Worm (Caenorhabditis elegans) whole organism, L3 larva: ENCODE data around the gene T09A5.4.
A peak's percentile ranks its signal among the peaks of the same experiment; 100 is the strongest.

Experiments
- R02D3.7 ChIP-seq: fragments of 150-350 bp; optimal IDR thresholded peaks from 2 replicates; lab custom pipeline; 2014; ENCODE audit warnings: missing biosample characterization, missing genetic modification characterization
- ZK546.5 ChIP-seq: sonication (generic microtip); optimal IDR thresholded peaks from 2 replicates; lab custom pipeline; 2017; ENCODE audit warnings: missing biosample characterization, missing genetic modification characterization
- aly-2 ChIP-seq: fragments of 150-350 bp; optimal IDR thresholded peaks from 2 replicates; lab custom pipeline; 2014; ENCODE audit warnings: missing biosample characterization, missing genetic modification characterization
- ama-1 ChIP-seq: fragments of 150-350 bp; optimal IDR thresholded peaks from 2 replicates; lab custom pipeline; 2018
- ceh-28 ChIP-seq: fragments of 150-350 bp; optimal IDR thresholded peaks from 2 replicates; lab custom pipeline; 2014; ENCODE audit warnings: missing biosample characterization, missing genetic modification reagents, missing genetic modification characterization
- ceh-82 ChIP-seq: fragments of 150-350 bp; optimal IDR thresholded peaks from 2 replicates; lab custom pipeline; 2014; ENCODE audit warnings: missing biosample characterization, missing genetic modification characterization
- ceh-9 ChIP-seq: sonication (generic microtip); optimal IDR thresholded peaks from 2 replicates; lab custom pipeline; 2018; ENCODE audit warnings: missing biosample characterization, missing genetic modification characterization
- daf-12 ChIP-seq: fragments of 150-350 bp; optimal IDR thresholded peaks from 2 replicates; lab custom pipeline; 2014; ENCODE audit warnings: missing biosample characterization, missing genetic modification reagents, missing genetic modification characterization
- egl-27 ChIP-seq: sonication (generic microtip); optimal IDR thresholded peaks from 4 replicates; lab custom pipeline; 2017; ENCODE audit warnings: missing biosample characterization, missing genetic modification reagents, missing genetic modification characterization
- elt-1 ChIP-seq: fragments of 150-350 bp; optimal IDR thresholded peaks from 2 replicates; lab custom pipeline; 2014; ENCODE audit warnings: missing biosample characterization, missing genetic modification characterization
- elt-2 ChIP-seq: sonication (generic microtip); optimal IDR thresholded peaks from 2 replicates; lab custom pipeline; 2016; ENCODE audit warnings: missing genetic modification reagents, mild to moderate bottlenecking, missing genetic modification characterization, missing compliant biosample characterization
- elt-3 ChIP-seq, 3 experiments: fragments of 150-350 bp in 1 of 3; sonication (generic microtip) in 2 of 3; optimal IDR thresholded peaks; 2 replicates in 2 of 3; 4 replicates in 1 of 3; lab custom pipeline; 2014 to 2017; ENCODE audit warnings: missing biosample characterization in 3 of 3, missing genetic modification characterization in 3 of 3
- eor-1 ChIP-seq, 2 experiments: fragments of 150-350 bp; optimal IDR thresholded peaks; 2 replicates each; lab custom pipeline; 2014 to 2018; ENCODE audit warnings: missing biosample characterization in 2 of 2, missing genetic modification characterization in 2 of 2
- fkh-2 ChIP-seq: fragments of 150-350 bp; optimal IDR thresholded peaks from 2 replicates; lab custom pipeline; 2014; ENCODE audit warnings: missing biosample characterization, missing genetic modification reagents, missing genetic modification characterization
- hmg-11 ChIP-seq: sonication (generic microtip); optimal IDR thresholded peaks from 2 replicates; lab custom pipeline; 2016; ENCODE audit warnings: missing genetic modification characterization, missing compliant biosample characterization
- jun-1 ChIP-seq: fragments of 150-350 bp; optimal IDR thresholded peaks from 2 replicates; lab custom pipeline; 2014; ENCODE audit warnings: missing biosample characterization, missing genetic modification reagents, missing genetic modification characterization
- lin-15B ChIP-seq: fragments of 150-350 bp; optimal IDR thresholded peaks from 2 replicates; lab custom pipeline; 2014; ENCODE audit warnings: missing biosample characterization, missing genetic modification characterization
- lin-39 ChIP-seq: fragments of 150-350 bp; optimal IDR thresholded peaks from 2 replicates; lab custom pipeline; 2018; ENCODE audit warnings: missing biosample characterization, missing genetic modification reagents, missing genetic modification characterization
- lsy-12 ChIP-seq: sonication (generic microtip); optimal IDR thresholded peaks from 2 replicates; lab custom pipeline; 2016; ENCODE audit warnings: mild to moderate bottlenecking, missing genetic modification characterization, missing compliant biosample characterization
- mdl-1 ChIP-seq: fragments of 150-350 bp; optimal IDR thresholded peaks from 2 replicates; lab custom pipeline; 2014; ENCODE audit warnings: missing biosample characterization, missing genetic modification characterization
- nfya-1 ChIP-seq: sonication (generic microtip); optimal IDR thresholded peaks from 2 replicates; lab custom pipeline; 2017; ENCODE audit warnings: missing genetic modification characterization, mild to moderate bottlenecking, missing compliant biosample characterization, antibody characterized with exemption, moderate library complexity; ENCODE audit not compliant: insufficient read depth
- nhr-11 ChIP-seq: fragments of 150-350 bp; optimal IDR thresholded peaks from 2 replicates; lab custom pipeline; 2014; ENCODE audit warnings: missing biosample characterization, missing genetic modification characterization
- nhr-12 ChIP-seq: fragments of 150-350 bp; optimal IDR thresholded peaks from 2 replicates; lab custom pipeline; 2014; ENCODE audit warnings: missing biosample characterization, missing genetic modification characterization
- nhr-23 ChIP-seq: fragments of 150-350 bp; optimal IDR thresholded peaks from 2 replicates; lab custom pipeline; 2014; ENCODE audit warnings: missing biosample characterization, missing genetic modification reagents, missing genetic modification characterization
- nhr-237 ChIP-seq: fragments of 150-350 bp; optimal IDR thresholded peaks from 2 replicates; lab custom pipeline; 2014; ENCODE audit warnings: missing biosample characterization, missing genetic modification characterization
- nhr-25 ChIP-seq: sonication (generic microtip); optimal IDR thresholded peaks from 2 replicates; lab custom pipeline; 2017; ENCODE audit warnings: missing biosample characterization, missing genetic modification characterization
- nhr-28 ChIP-seq: fragments of 150-350 bp; optimal IDR thresholded peaks from 2 replicates; lab custom pipeline; 2014; ENCODE audit warnings: missing biosample characterization, missing genetic modification characterization
- nhr-43 ChIP-seq: sonication (generic microtip); optimal IDR thresholded peaks from 2 replicates; lab custom pipeline; 2016; ENCODE audit warnings: mild to moderate bottlenecking, missing genetic modification characterization, missing compliant biosample characterization; ENCODE audit not compliant: poor library complexity, severe bottlenecking
- nhr-76 ChIP-seq: fragments of 150-350 bp; sonication (generic microtip); optimal IDR thresholded peaks from 5 replicates; lab custom pipeline; 2014; ENCODE audit warnings: missing biosample characterization, missing genetic modification characterization
- pha-4 ChIP-seq: fragments of 150-350 bp; optimal IDR thresholded peaks from 2 replicates; lab custom pipeline; 2014; ENCODE audit warnings: missing biosample characterization, missing genetic modification reagents, missing genetic modification characterization
- pqm-1 ChIP-seq: fragments of 150-350 bp; optimal IDR thresholded peaks from 2 replicates; lab custom pipeline; 2017; ENCODE audit warnings: missing biosample characterization, missing genetic modification characterization, inconsistent platforms
- sea-2 ChIP-seq: fragments of 150-350 bp; sonication (generic microtip); optimal IDR thresholded peaks from 4 replicates; lab custom pipeline; 2014; ENCODE audit warnings: missing biosample characterization, missing genetic modification reagents, missing genetic modification characterization
- skn-1 ChIP-seq: fragments of 150-350 bp; optimal IDR thresholded peaks from 2 replicates; lab custom pipeline; 2014; ENCODE audit warnings: missing biosample characterization, missing genetic modification characterization
- snpc-4 ChIP-seq: fragments of 150-350 bp; optimal IDR thresholded peaks from 2 replicates; lab custom pipeline; 2014; ENCODE audit warnings: missing biosample characterization, missing genetic modification characterization
- tbx-2 ChIP-seq: sonication (generic microtip); optimal IDR thresholded peaks from 2 replicates; lab custom pipeline; 2016; ENCODE audit warnings: mild to moderate bottlenecking, missing genetic modification characterization, missing compliant biosample characterization
- unc-39 ChIP-seq: sonication (generic microtip); optimal IDR thresholded peaks from 4 replicates; lab custom pipeline; 2017; ENCODE audit warnings: missing biosample characterization, missing genetic modification characterization
- unc-62 ChIP-seq: fragments of 150-350 bp; sonication (generic microtip); optimal IDR thresholded peaks from 4 replicates; lab custom pipeline; 2014; ENCODE audit warnings: missing biosample characterization, missing genetic modification reagents, missing genetic modification characterization
- zag-1 ChIP-seq: fragments of 150-350 bp; optimal IDR thresholded peaks from 2 replicates; lab custom pipeline; 2014; ENCODE audit warnings: missing biosample characterization, missing genetic modification characterization
- ztf-11 ChIP-seq: fragments of 150-350 bp; optimal IDR thresholded peaks from 2 replicates; lab custom pipeline; 2014; ENCODE audit warnings: missing biosample characterization, missing genetic modification characterization

The T09A5.4 gene

DNA sequence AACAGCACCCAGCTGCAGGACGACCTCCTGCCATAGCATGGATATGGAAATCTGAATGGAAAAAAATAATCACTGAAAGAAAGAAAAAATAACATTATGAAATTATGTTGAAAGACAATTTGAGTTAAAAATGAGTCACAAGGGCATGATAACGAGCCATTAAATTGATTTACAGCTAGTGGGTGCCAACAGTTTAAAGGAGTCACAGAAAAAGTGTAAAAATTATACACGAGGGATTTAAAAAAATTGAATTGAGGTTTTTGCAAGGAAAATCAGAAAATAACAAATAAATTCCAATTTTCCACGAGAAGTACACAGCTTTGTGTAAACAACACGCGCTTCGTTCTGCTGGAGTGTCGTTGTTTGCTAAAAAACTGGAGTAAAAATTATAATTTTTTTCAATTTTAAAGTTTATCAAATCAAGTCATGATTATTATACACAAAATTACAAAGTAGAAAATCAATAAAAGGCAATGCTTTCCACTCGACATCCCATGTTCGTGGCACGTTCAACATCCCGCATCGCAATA is 27.9 kb downstream of the T09A5.4 start, which contains the start of gene T01H3.3:
T01H3.3 (minus strand) TSS at position 51 of the 530 bp plus-strand sequence.
- no peak for TF ChIP-seq nhr-43
- no peak for TF ChIP-seq elt-1 (tag; lab: Kevin White, UChicago)
- no peak for TF ChIP-seq jun-1
- peak; percentile 84 for TF ChIP-seq pha-4 (tag; lab: Kevin White, UChicago)
- TF ChIP-seq pqm-1 (tag; lab: Kevin White, UChicago) = no peak
- TF ChIP-seq nhr-25 (tag; lab: Kevin White, UChicago) = no peak
- TF ChIP-seq elt-3 (tag; optimal IDR thresholded peaks at IDR 0.05; lab: Kevin White, UChicago) = no peak
- no peak for TF ChIP-seq nhr-12
- TF ChIP-seq ama-1 (lab: Kevin White, UChicago) = no peak
- no peak for TF ChIP-seq aly-2 (tag; lab: Kevin White, UChicago)
- TF ChIP-seq unc-39 = no peak
- peak; percentile 6 for TF ChIP-seq elt-2 (tag; lab: Kevin White, UChicago)
- TF ChIP-seq ceh-9 (tag; lab: Kevin White, UChicago) = no peak
- peak; percentile 60 for TF ChIP-seq nhr-23 (tag; lab: Kevin White, UChicago)
- peak; percentile 54 for TF ChIP-seq lin-15B (tag; lab: Kevin White, UChicago)
- TF ChIP-seq nhr-76 (tag; lab: Kevin White, UChicago) = no peak
- peak; percentile 58 for TF ChIP-seq nfya-1 (tag; lab: Kevin White, UChicago)
- no peak for TF ChIP-seq eor-1 (tag; optimal IDR thresholded peaks at IDR 0.05; lab: Kevin White, UChicago)
- TF ChIP-seq, all 47 proteins: peak for 5

DNA sequence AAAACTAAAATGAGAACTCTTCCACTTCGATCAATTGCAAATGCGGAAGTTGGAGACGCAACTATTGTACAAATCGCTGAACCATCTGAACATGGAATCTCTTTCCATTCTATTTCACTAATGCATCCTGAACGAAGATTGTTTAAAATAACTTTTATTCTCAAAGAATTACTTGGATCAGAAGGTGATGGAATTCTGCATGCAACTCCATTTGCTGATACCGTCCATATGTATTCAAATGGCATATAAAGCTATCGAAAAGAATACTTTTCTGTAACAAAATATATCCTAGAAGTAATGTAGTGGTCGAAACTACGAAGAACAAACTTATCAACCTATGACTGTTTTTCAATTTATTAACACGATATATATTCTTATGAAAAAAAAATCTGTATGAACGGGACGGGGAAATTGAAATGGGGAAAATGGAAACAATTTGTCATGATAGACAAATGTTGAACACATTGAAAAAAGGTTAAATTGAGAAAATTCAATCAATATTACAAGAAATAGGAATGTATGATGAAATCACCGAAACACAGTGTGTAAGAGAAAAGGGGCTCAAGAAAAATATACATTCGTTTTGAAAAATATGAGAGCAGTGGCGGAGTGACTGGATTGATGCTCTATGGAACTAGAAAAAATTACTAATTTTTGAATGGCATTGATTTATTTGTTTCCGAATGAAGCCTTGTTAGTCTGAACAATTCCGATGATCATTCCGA is 31.9 kb downstream of the T09A5.4 start, which contains the start of gene T01H3.2:
T01H3.2 (minus strand) TSS at position 251 of the 725 bp plus-strand sequence.
- TF ChIP-seq daf-12 (tag; lab: Kevin White, UChicago) (no peak), nhr-76 (tag; lab: Kevin White, UChicago) (no peak), elt-2 (tag; lab: Kevin White, UChicago) (peak; percentile 18), snpc-4 (tag; lab: Kevin White, UChicago) (no peak), ceh-9 (tag; lab: Kevin White, UChicago) (no peak), mdl-1 (no peak), nhr-23 (tag; lab: Kevin White, UChicago) (peak; percentile 15), nhr-43 (peak; percentile 13), hmg-11 (no peak)

DNA sequence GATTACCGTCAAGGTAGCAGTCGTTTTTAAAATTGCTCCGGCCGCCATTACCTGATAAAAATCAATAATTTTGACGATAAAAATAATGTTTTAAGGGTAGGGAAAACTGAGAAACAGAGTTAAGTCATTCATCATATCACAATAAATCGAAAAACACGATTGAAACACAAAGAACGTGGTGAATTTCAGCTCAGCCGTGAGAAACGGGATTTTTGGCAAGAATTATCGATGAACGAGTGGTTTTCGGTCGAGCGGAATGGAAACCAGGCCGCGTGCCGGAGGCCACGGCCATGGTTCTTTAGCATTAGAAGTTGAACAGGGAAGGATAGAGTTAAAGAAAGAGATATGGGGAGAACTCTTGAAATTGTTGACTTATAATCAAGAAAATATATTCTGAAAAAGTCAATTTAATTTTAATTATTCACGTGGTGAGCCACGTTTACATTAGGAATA is 33.3 kb downstream of the T09A5.4 start, which contains the start of the genes vha-4 and T01H3.5:
vha-4 (minus strand) TSS at position 51 of the 453 bp plus-strand sequence.
T01H3.5 (plus strand) TSS at position 351 of the 453 bp plus-strand sequence.
- TF ChIP-seq egl-27 (tag; lab: Kevin White, UChicago) (no peak), nhr-23 (tag; lab: Kevin White, UChicago) (no peak), hmg-11 (peak; percentile 52), skn-1 (tag; lab: Kevin White, UChicago) (no peak), lin-15B (tag; lab: Kevin White, UChicago) (peak; percentile 4), elt-1 (tag; lab: Kevin White, UChicago) (no peak), nfya-1 (tag; lab: Kevin White, UChicago) (no peak), ama-1 (lab: Kevin White, UChicago) (no peak), tbx-2 (tag; lab: Kevin White, UChicago) (no peak)

DNA sequence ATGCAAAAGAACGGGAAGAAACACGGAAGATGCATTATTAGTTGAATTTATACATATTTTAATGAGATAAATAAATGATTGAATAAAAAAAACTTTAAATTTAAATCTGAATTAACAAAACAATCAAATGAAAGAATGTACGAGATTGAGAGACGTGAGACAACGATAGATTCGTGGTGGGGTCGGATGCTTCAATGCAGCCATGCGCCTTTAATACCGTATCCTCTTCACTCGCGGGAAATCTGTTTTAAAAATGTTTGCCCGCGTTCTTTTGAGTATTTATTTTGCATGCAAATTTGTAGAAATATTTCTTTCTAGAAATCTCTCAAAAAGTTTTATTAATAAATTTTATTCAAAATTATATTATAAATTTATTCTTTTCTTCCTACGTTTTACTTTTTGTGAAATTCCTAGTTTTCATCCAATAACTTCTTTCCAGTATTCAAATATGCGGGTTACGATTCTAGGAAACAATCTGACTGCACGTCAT is 34.4 kb downstream of the T09A5.4 start, which contains the start of gene perm-1:
perm-1 (plus strand) TSS at position 440 of the 490 bp plus-strand sequence.
- no peak for TF ChIP-seq lsy-12 (tag; lab: Kevin White, UChicago)
- no peak for TF ChIP-seq nhr-23 (tag; lab: Kevin White, UChicago)
- TF ChIP-seq jun-1 = no peak
- TF ChIP-seq unc-62 = no peak
- no peak for TF ChIP-seq sea-2 (GFP tag; lab: Kevin White, UChicago)
- no peak for TF ChIP-seq nhr-12
- TF ChIP-seq hmg-11 = no peak

DNA sequence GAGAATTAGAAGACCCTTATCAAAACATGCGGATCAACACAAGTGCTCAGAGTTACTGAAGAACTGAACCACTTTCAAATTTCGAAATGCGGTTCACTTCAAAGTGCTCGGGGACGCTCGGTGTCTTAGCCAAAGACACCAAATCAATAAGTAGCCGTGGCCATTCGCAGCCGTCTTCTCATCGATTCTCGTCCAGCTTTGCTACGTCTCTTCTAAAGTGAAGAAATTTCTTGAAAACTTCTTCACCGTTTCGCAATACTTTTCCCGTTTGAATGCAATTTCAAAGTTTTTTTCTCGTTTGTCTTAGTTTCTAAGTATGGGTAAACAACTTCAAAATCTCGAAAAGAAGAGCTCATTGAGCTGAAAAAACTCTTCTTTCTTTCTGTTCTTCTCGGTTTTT is 38.9 kb downstream of the T09A5.4 start:
- TF ChIP-seq lsy-12 (tag; lab: Kevin White, UChicago) (no peak), elt-3 (tag; optimal IDR thresholded peaks at IDR 0.05; lab: Kevin White, UChicago) (no peak), zag-1 (tag; lab: Kevin White, UChicago) (no peak), ZK546.5 (tag; lab: Kevin White, UChicago) (no peak), nhr-12 (no peak), lin-39 (peak; percentile 60), tbx-2 (tag; lab: Kevin White, UChicago) (no peak), nhr-25 (tag; lab: Kevin White, UChicago) (no peak), fkh-2 (no peak), pha-4 (tag; lab: Kevin White, UChicago) (no peak), nhr-23 (tag; lab: Kevin White, UChicago) (no peak), ceh-82 (no peak), nhr-237 (no peak), nhr-11 (tag; lab: Kevin White, UChicago) (no peak), ceh-28 (tag; lab: Kevin White, UChicago) (no peak), ztf-11 (no peak), nfya-1 (tag; lab: Kevin White, UChicago) (peak; percentile 74), ceh-9 (tag; lab: Kevin White, UChicago) (no peak), sea-2 (GFP tag; lab: Kevin White, UChicago) (peak; percentile 40), nhr-28 (no peak), egl-27 (tag; lab: Kevin White, UChicago) (no peak), R02D3.7 (tag; lab: Kevin White, UChicago) (no peak), elt-1 (tag; lab: Kevin White, UChicago) (no peak), jun-1 (no peak)
